Worm (Caenorhabditis elegans): ENCODE data around the gene F22F1.3.

F22F1.3 gene

ce11 chrX:8162793-8163192 lies at the start of gene F22F1.3:
Gene F22F1.3 (minus strand): TSS chrX:8163073.
- no peak for TF ChIP-seq Y116A8C.19 (tag; optimal IDR thresholded peaks at IDR 0.05; ENCODE audit: borderline replicate concordance)
- TF ChIP-seq nhr-28 (tag; optimal IDR thresholded peaks at IDR 0.05), result no peak
- no peak for TF ChIP-seq grh-1 (GFP tag; IDR thresholded peaks at IDR 0.05)
- TF ChIP-seq unc-98 (GFP tag; IDR thresholded peaks at IDR 0.05), result no peak
- no peak for TF ChIP-seq unc-30 (tag; optimal IDR thresholded peaks at IDR 0.05)
- TF ChIP-seq jun-1 (tag; optimal IDR thresholded peaks at IDR 0.05), result no peak
- TF ChIP-seq nhr-77 (tag; optimal IDR thresholded peaks at IDR 0.05), result no peak
- no peak for TF ChIP-seq nhr-19 (GFP tag; conservative IDR thresholded peaks at IDR 0.05)
- no peak for TF ChIP-seq unc-86 (tag; optimal IDR thresholded peaks at IDR 0.05)
- no peak for TF ChIP-seq vab-15 (tag; optimal IDR thresholded peaks at IDR 0.05)
- TF ChIP-seq snpc-4 (tag; optimal IDR thresholded peaks at IDR 0.05), result no peak
- no peak for TF ChIP-seq skn-1 (tag; optimal IDR thresholded peaks at IDR 0.05)
- no peak for TF ChIP-seq dpl-1 (GFP tag; optimal IDR thresholded peaks at IDR 0.05)
- no peak for TF ChIP-seq nhr-20 (tag; optimal IDR thresholded peaks at IDR 0.05)
- TF ChIP-seq F16B12.6 (tag; optimal IDR thresholded peaks at IDR 0.05), result no peak

DNA sequence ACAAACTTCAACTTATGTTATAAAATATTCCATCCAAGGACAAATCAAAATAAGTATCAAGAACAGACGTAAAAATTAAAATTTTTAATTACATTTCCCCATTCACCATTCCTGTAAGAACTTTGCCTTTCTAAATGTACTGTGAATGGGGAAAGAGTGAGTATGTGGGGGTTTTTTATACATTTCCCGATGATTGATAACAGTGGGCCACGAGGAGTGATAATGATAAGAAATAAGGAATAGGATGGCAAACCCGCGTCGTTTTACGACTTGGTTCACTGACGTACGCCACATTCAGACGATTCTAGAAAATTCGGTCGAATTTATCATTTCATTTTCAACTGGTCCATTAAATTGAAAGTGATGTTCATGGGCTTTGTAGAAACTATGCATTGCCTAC lies 48.1 kb upstream of the F22F1.3 start, which contains the start of gene cdd-1:
TSS of gene cdd-1 (minus strand) at position 151 of the 400 bp plus-strand sequence.
- TF ChIP-seq unc-130 (tag; optimal IDR thresholded peaks at IDR 0.05) (no peak), hlh-17 (GFP tag; optimal IDR thresholded peaks at IDR 0.05; ENCODE audit: borderline replicate concordance) (no peak), ztf-11 (tag; optimal IDR thresholded peaks at IDR 0.05) (no peak), skn-1 (tag; optimal IDR thresholded peaks at IDR 0.05) (no peak), lir-3 (tag; optimal IDR thresholded peaks at IDR 0.05; ENCODE audit: poor library complexity) (no peak), blmp-1 (tag; optimal IDR thresholded peaks at IDR 0.05) (peak; percentile 56), unc-30 (tag; optimal IDR thresholded peaks at IDR 0.05) (no peak), irx-1 (tag; optimal IDR thresholded peaks at IDR 0.05) (no peak), xbp-1 (tag; optimal IDR thresholded peaks at IDR 0.05) (no peak), nhr-90 (tag; optimal IDR thresholded peaks at IDR 0.05; ENCODE audit: poor library complexity) (peak; percentile 46), efl-3 (GFP tag; optimal IDR thresholded peaks at IDR 0.05) (no peak), grh-1 (GFP tag; IDR thresholded peaks at IDR 0.05) (0 out of 2 replicates have a peak, but pooled peaks have one; percentile 5), efl-1 (optimal IDR thresholded peaks at IDR 0.05) (no peak), efl-1 (GFP tag; optimal IDR thresholded peaks at IDR 0.05 in 1 of 2) (peak in 1 of 2 experiments; percentile 79), nhr-20 (tag; optimal IDR thresholded peaks at IDR 0.05) (peak; percentile 60), F16B12.6 (tag; optimal IDR thresholded peaks at IDR 0.05) (no peak), nhr-28 (tag; optimal IDR thresholded peaks at IDR 0.05) (no peak), snu-23 (GFP tag; optimal IDR thresholded peaks at IDR 0.05) (peak; percentile 54), isw-1 (GFP tag; IDR thresholded peaks at IDR 0.05) (no peak), ceh-90 (tag; optimal IDR thresholded peaks at IDR 0.05) (no peak), fkh-8 (tag; optimal IDR thresholded peaks at IDR 0.05) (no peak), alr-1 (tag; optimal IDR thresholded peaks at IDR 0.05; ENCODE audit: borderline replicate concordance) (no peak), egl-27 (tag; optimal IDR thresholded peaks at IDR 0.05) (no peak), mdl-1 (tag; optimal IDR thresholded peaks at IDR 0.05) (peak in 1 of 2 experiments; percentile 69), lin-15B (tag; optimal IDR thresholded peaks at IDR 0.05) (no peak), snpc-4 (tag; optimal IDR thresholded peaks at IDR 0.05) (no peak), nhr-12 (tag; optimal IDR thresholded peaks at IDR 0.05) (no peak), pqm-1 (tag; optimal IDR thresholded peaks at IDR 0.05) (no peak), egl-13 (tag; optimal IDR thresholded peaks at IDR 0.05) (no peak), nhr-71 (tag; optimal IDR thresholded peaks at IDR 0.05) (peak; percentile 68), fos-1 (tag; optimal IDR thresholded peaks at IDR 0.05) (no peak), tlp-1 (tag; optimal IDR thresholded peaks at IDR 0.05) (no peak), mab-9 (GFP tag; IDR thresholded peaks at IDR 0.05) (0 out of 2 replicates have a peak, but pooled peaks have one; percentile 9), elt-3 (tag; optimal IDR thresholded peaks at IDR 0.05) (peak in 5 of 6 experiments; percentile 17 to 90 (median 52)), ces-1 (GFP tag; optimal IDR thresholded peaks at IDR 0.05) (no peak), lsy-2 (tag; optimal IDR thresholded peaks at IDR 0.05) (no peak), aha-1 (tag; optimal IDR thresholded peaks at IDR 0.05) (no peak), elt-2 (tag; optimal IDR thresholded peaks at IDR 0.05) (peak; percentile 87), nhr-85 (tag) (peak; percentile 73), fkh-10 (GFP tag; optimal IDR thresholded peaks at IDR 0.05) (no peak), Y116A8C.19 (tag; optimal IDR thresholded peaks at IDR 0.05; ENCODE audit: borderline replicate concordance) (no peak), tbx-2 (tag; optimal IDR thresholded peaks at IDR 0.05) (no peak), pag-3 (tag; optimal IDR thresholded peaks at IDR 0.05; ENCODE audit: borderline replicate concordance, insufficient read depth) (peak; percentile 50)

All from whole organism, L1 larva.